Fruit fly (Drosophila melanogaster): ENCODE data around the gene Scsalpha1.

The Scsalpha1 gene

dm6 chr3L:3816772-3817483 is 2.9 kb downstream of the Scsalpha1 start (continued):
- peak in 1 of 2 experiments; percentile 6 for TF ChIP-seq Eip74EF (GFP tag; optimal IDR thresholded peaks at IDR 0.05)
- TF ChIP-seq CG16815 (GFP tag; optimal IDR thresholded peaks at IDR 0.05), result no peak
- no peak for TF ChIP-seq CoRest (tag; optimal IDR thresholded peaks at IDR 0.05)
- peak; percentile 26 for TF ChIP-seq Nf-YB (GFP tag; optimal IDR thresholded peaks at IDR 0.05)
- TF ChIP-seq CG2678 (tag; optimal IDR thresholded peaks at IDR 0.05), result peak; percentile 28
- peak; percentile 40 for TF ChIP-seq odd (GFP tag; optimal IDR thresholded peaks at IDR 0.05)
- TF ChIP-seq CG14050 (GFP tag; IDR thresholded peaks at IDR 0.05), result no peak
- TF ChIP-seq CG11093 (GFP tag; IDR thresholded peaks at IDR 0.05), result 0 out of 3 replicates have a peak, but pooled peaks have one; percentile 7
- no peak for TF ChIP-seq gsb-n (tag; optimal IDR thresholded peaks at IDR 0.05)
- TF ChIP-seq CG4328 (GFP tag; optimal IDR thresholded peaks at IDR 0.05), result peak; percentile 14
- TF ChIP-seq crp (GFP tag; optimal IDR thresholded peaks at IDR 0.05), result no peak
- TF ChIP-seq knrl (GFP tag; IDR thresholded peaks at IDR 0.05; ENCODE audit: partially characterized antibody), result no peak
- no peak for TF ChIP-seq CG33213 (GFP tag; optimal IDR thresholded peaks at IDR 0.05)
- no peak for TF ChIP-seq HmgD (GFP tag; optimal IDR thresholded peaks at IDR 0.05)
- TF ChIP-seq sqz (GFP tag; optimal IDR thresholded peaks at IDR 0.05), result peak; percentile 28
- no peak for TF ChIP-seq CG10979 (tag; optimal IDR thresholded peaks at IDR 0.05)
- peak; percentile 6 to 43 for TF ChIP-seq bsh (GFP tag; optimal IDR thresholded peaks at IDR 0.05)
- peak; percentile 13 for TF ChIP-seq wek (GFP tag; optimal IDR thresholded peaks at IDR 0.05)
- peak; percentile 94 for TF ChIP-seq CG34376 (GFP tag; optimal IDR thresholded peaks at IDR 0.05)
- peak; percentile 13 for TF ChIP-seq fd64A (GFP tag; optimal IDR thresholded peaks at IDR 0.05)

DNA sequence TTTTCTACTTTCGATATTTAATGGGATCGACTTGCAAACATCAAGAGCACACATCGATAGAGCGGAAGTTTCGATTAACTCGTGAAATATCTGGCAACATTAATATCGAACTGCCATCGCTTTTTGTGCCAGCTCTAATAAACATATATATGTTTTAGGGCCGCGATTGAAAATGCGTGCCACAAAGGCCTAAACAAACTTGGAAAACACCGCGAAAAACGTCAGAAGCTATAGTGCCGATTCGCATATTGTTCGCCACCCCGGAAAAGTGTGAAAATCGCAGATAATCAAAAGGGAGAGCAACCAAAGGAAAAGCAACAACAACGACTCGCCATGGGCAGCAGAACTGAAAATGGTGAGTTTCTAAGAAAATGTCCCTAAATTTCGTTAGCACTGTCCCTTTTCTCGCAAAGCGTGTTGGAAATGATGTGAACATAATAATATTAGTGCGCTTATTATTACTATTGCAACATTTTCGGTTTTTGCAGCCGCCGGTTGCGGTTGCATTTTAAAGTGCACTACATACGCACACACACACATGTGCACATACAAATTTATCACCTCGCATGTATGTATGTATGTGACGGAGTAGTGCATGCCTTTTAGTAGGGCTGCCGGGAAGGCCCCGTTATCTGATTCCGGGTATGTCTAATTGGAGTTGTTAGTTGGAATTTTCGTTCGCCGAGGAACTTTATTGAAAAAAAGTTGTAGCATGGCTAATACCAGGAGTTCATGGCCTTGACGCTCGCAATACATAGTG is 4.7 kb downstream of the Scsalpha1 start, which contains the start of gene enc:
enc (plus strand) TSS at position 114 of the 760 bp plus-strand sequence.
- TF ChIP-seq ems (GFP tag; optimal IDR thresholded peaks at IDR 0.05), result no peak
- no peak for TF ChIP-seq CG31441 (GFP tag; IDR thresholded peaks at IDR 0.05)
- TF ChIP-seq CG14667 (GFP tag; IDR thresholded peaks at IDR 0.05), result no peak
- peak; percentile 43 for TF ChIP-seq CG1603 (tag; optimal IDR thresholded peaks at IDR 0.05)
- TF ChIP-seq CG2889 (GFP tag; IDR thresholded peaks at IDR 0.05), result no peak
- TF ChIP-seq tio (GFP tag; optimal IDR thresholded peaks at IDR 0.05), result no peak
- TF ChIP-seq Chrac-16 (GFP tag; optimal IDR thresholded peaks at IDR 0.05), result no peak
- TF ChIP-seq CG16813 (GFP tag; IDR thresholded peaks at IDR 0.05; ENCODE audit: partially characterized antibody), result peak; percentile 95
- no peak for TF ChIP-seq gce (GFP tag; IDR thresholded peaks at IDR 0.05)
- no peak for TF ChIP-seq eyg (GFP tag; optimal IDR thresholded peaks at IDR 0.05)
- TF ChIP-seq tll (GFP tag; optimal IDR thresholded peaks at IDR 0.05), result no peak
- TF ChIP-seq pzg (GFP tag; optimal IDR thresholded peaks at IDR 0.05), result peak; percentile 77
- peak; percentile 96 for TF ChIP-seq zen2 (GFP tag; IDR thresholded peaks at IDR 0.05; ENCODE audit: partially characterized antibody)
- peak; percentile 25 to 29 for TF ChIP-seq dpn (GFP tag; optimal IDR thresholded peaks at IDR 0.05)
- no peak for TF ChIP-seq pita (GFP tag; optimal IDR thresholded peaks at IDR 0.05)
- no peak for TF ChIP-seq CG6175 (GFP tag; IDR thresholded peaks at IDR 0.05)
- no peak for TF ChIP-seq caup (GFP tag; optimal IDR thresholded peaks at IDR 0.05; ENCODE audit: severe bottlenecking)
- peak; percentile 28 for TF ChIP-seq phol (tag; optimal IDR thresholded peaks at IDR 0.05)
- no peak for TF ChIP-seq sc (optimal IDR thresholded peaks at IDR 0.05)
- TF ChIP-seq sc (GFP tag; optimal IDR thresholded peaks at IDR 0.05), result no peak
- TF ChIP-seq ttk (GFP tag; IDR thresholded peaks at IDR 0.05), result no peak
- no peak for TF ChIP-seq CG7839 (tag; optimal IDR thresholded peaks at IDR 0.05)
- TF ChIP-seq chinmo (GFP tag; IDR thresholded peaks at IDR 0.05; ENCODE audit: partially characterized antibody), result peak; percentile 96
- TF ChIP-seq ash1 (GFP tag; optimal IDR thresholded peaks at IDR 0.05), result no peak
- TF ChIP-seq seq (GFP tag; IDR thresholded peaks at IDR 0.05), result no peak
- no peak for TF ChIP-seq CG4820 (GFP tag; optimal IDR thresholded peaks at IDR 0.05)
- TF ChIP-seq sim (GFP tag; IDR thresholded peaks at IDR 0.05), result no peak

Measured in whole organism, embryonic.